Fruit fly (Drosophila melanogaster) whole organism, prepupa: ENCODE data around the gene Smyd3.
A peak's percentile ranks its signal among the peaks of the same experiment; 100 is the strongest.

Experiments used
- Blimp-1 ChIP-seq: fragments of 200-800 bp; sonication (Bioruptor generic); optimal IDR thresholded peaks from 3 replicates; lab custom pipeline; 2017; ENCODE audit warnings: missing biosample characterization, missing genetic modification characterization, mild to moderate bottlenecking, moderate library complexity, missing genetic modification reagents
- CG10631 ChIP-seq: fragments of 200-800 bp; sonication (Bioruptor generic); optimal IDR thresholded peaks from 2 replicates; lab custom pipeline; 2016; ENCODE audit warnings: missing biosample characterization, missing genetic modification characterization
- CG10669 ChIP-seq: fragments of 200-800 bp; sonication (Bioruptor generic); optimal IDR thresholded peaks from 3 replicates; lab custom pipeline; 2018; ENCODE audit warnings: missing biosample characterization, mild to moderate bottlenecking, missing genetic modification characterization, moderate library complexity
- CG11294 ChIP-seq: fragments of 200-800 bp; sonication (Bioruptor generic); IDR thresholded peaks from 2 replicates; pipeline ENCODE4 v1.3.6; 2022; ENCODE audit warnings: missing biosample characterization, missing genetic modification characterization
- CG11762 ChIP-seq: fragments of 200-800 bp; sonication (Bioruptor generic); optimal IDR thresholded peaks from 3 replicates; lab custom pipeline; 2016; ENCODE audit warnings: missing biosample characterization, missing genetic modification characterization; ENCODE audit not compliant: insufficient read depth
- CG11902 ChIP-seq: fragments of 200-800 bp; sonication (Bioruptor generic); optimal IDR thresholded peaks from 3 replicates; lab custom pipeline; 2016; ENCODE audit warnings: missing biosample characterization, missing genetic modification characterization
- CG15336 ChIP-seq: fragments of 200-800 bp; sonication (Bioruptor generic); IDR thresholded peaks from 2 replicates; pipeline ENCODE4 v1.3.6; 2022; ENCODE audit warnings: missing biosample characterization, missing genetic modification characterization
- CG1621 ChIP-seq: fragments of 200-800 bp; sonication (Bioruptor generic); optimal IDR thresholded peaks from 3 replicates; lab custom pipeline; 2018; ENCODE audit warnings: missing biosample characterization, mild to moderate bottlenecking, missing genetic modification characterization
- CG16779 ChIP-seq: fragments of 200-800 bp; sonication (Bioruptor generic); optimal IDR thresholded peaks from 3 replicates; lab custom pipeline; 2017; ENCODE audit warnings: missing biosample characterization, mild to moderate bottlenecking, missing genetic modification characterization
- CG3032 ChIP-seq: fragments of 200-800 bp; optimal IDR thresholded peaks from 2 replicates; lab custom pipeline; 2019; ENCODE audit warnings: missing biosample characterization, mild to moderate bottlenecking, missing genetic modification characterization, moderate library complexity
- CG31627 ChIP-seq: fragments of 200-800 bp; sonication (Bioruptor generic); optimal IDR thresholded peaks from 3 replicates; lab custom pipeline; 2016; ENCODE audit warnings: missing biosample characterization, missing genetic modification characterization
- CG32006 ChIP-seq: fragments of 200-800 bp; sonication (Bioruptor generic); optimal IDR thresholded peaks from 3 replicates; lab custom pipeline; 2017; ENCODE audit warnings: missing biosample characterization, mild to moderate bottlenecking, missing genetic modification characterization
- CG34406 ChIP-seq: fragments of 200-800 bp; sonication (Bioruptor generic); optimal IDR thresholded peaks from 3 replicates; lab custom pipeline; 2016; ENCODE audit warnings: missing biosample characterization, missing genetic modification characterization
- CG6163 ChIP-seq: fragments of 200-800 bp; sonication (Bioruptor generic); IDR thresholded peaks from 3 replicates; pipeline ENCODE4 v1.3.6; 2022; ENCODE audit warnings: missing biosample characterization, missing genetic modification characterization
- CG6276 ChIP-seq: fragments of 200-800 bp; sonication (Bioruptor generic); optimal IDR thresholded peaks from 2 replicates; lab custom pipeline; 2017; ENCODE audit warnings: missing biosample characterization, mild to moderate bottlenecking, missing genetic modification characterization
- CG6792 ChIP-seq: fragments of 200-800 bp; sonication (Bioruptor generic); optimal IDR thresholded peaks from 3 replicates; lab custom pipeline; 2016; ENCODE audit warnings: missing biosample characterization, missing genetic modification characterization
- CG6808 ChIP-seq: fragments of 200-800 bp; sonication (Bioruptor generic); optimal IDR thresholded peaks from 3 replicates; lab custom pipeline; 2017; ENCODE audit warnings: missing biosample characterization, missing genetic modification characterization, mild to moderate bottlenecking, moderate library complexity, missing genetic modification reagents
- CG6854 ChIP-seq: fragments of 200-800 bp; sonication (Bioruptor generic); optimal IDR thresholded peaks from 2 replicates; lab custom pipeline; 2017; ENCODE audit warnings: missing biosample characterization, mild to moderate bottlenecking, missing genetic modification characterization
- CG7368 ChIP-seq: fragments of 200-800 bp; sonication (Bioruptor generic); optimal IDR thresholded peaks from 3 replicates; lab custom pipeline; 2016; ENCODE audit warnings: missing biosample characterization, missing genetic modification characterization
- CG8119 ChIP-seq: fragments of 200-800 bp; sonication (Bioruptor generic); IDR thresholded peaks from 3 replicates; pipeline ENCODE4 v1.3.6; 2022; ENCODE audit warnings: missing biosample characterization, missing genetic modification characterization
- CG8632 ChIP-seq: fragments of 200-800 bp; sonication (Bioruptor generic); optimal IDR thresholded peaks from 3 replicates; lab custom pipeline; 2016; ENCODE audit warnings: missing biosample characterization, missing genetic modification characterization
- CG9139 ChIP-seq: fragments of 200-800 bp; sonication (Bioruptor generic); optimal IDR thresholded peaks from 3 replicates; lab custom pipeline; 2017; ENCODE audit warnings: missing biosample characterization, mild to moderate bottlenecking, missing genetic modification characterization
- Eip75B ChIP-seq: fragments of 200-800 bp; sonication (Bioruptor generic); optimal IDR thresholded peaks from 3 replicates; lab custom pipeline; 2016; ENCODE audit warnings: missing biosample characterization, missing genetic modification characterization
- Eip93F ChIP-seq: fragments of 200-800 bp; sonication (Bioruptor generic); optimal IDR thresholded peaks from 2 replicates; lab custom pipeline; 2016; ENCODE audit warnings: missing biosample characterization, mild to moderate bottlenecking, missing genetic modification characterization
- Ets96B ChIP-seq: fragments of 200-800 bp; optimal IDR thresholded peaks from 2 replicates; lab custom pipeline; 2019; ENCODE audit warnings: missing biosample characterization, mild to moderate bottlenecking, missing genetic modification characterization, moderate library complexity
- Gug ChIP-seq: fragments of 200-800 bp; sonication (Bioruptor generic); IDR thresholded peaks from 2 replicates; pipeline ENCODE4 v1.3.6; 2022; ENCODE audit warnings: missing biosample characterization, missing genetic modification characterization
- Hr38 ChIP-seq: sonication (Bioruptor generic); optimal IDR thresholded peaks from 2 replicates; lab custom pipeline; 2016; ENCODE audit warnings: missing biosample characterization, missing genetic modification characterization
- Hr39 ChIP-seq: fragments of 200-800 bp; sonication (Bioruptor generic); optimal IDR thresholded peaks from 2 replicates; lab custom pipeline; 2016; ENCODE audit warnings: missing biosample characterization, missing genetic modification characterization
- Hr4 ChIP-seq: fragments of 200-800 bp; sonication (Bioruptor generic); optimal IDR thresholded peaks from 3 replicates; lab custom pipeline; 2016; ENCODE audit warnings: missing biosample characterization, missing genetic modification characterization
- Lpt ChIP-seq: fragments of 200-800 bp; sonication (Bioruptor generic); optimal IDR thresholded peaks from 3 replicates; lab custom pipeline; 2016; ENCODE audit warnings: missing biosample characterization, missing genetic modification characterization
- Met ChIP-seq: fragments of 200-800 bp; sonication (Bioruptor generic); optimal IDR thresholded peaks from 3 replicates; lab custom pipeline; 2016; ENCODE audit warnings: missing biosample characterization, missing genetic modification characterization
- Smox ChIP-seq: fragments of 200-800 bp; sonication (Bioruptor generic); optimal IDR thresholded peaks from 3 replicates; lab custom pipeline; 2016; ENCODE audit warnings: missing biosample characterization, missing genetic modification characterization
- Sox102F ChIP-seq: fragments of 200-800 bp; sonication (Bioruptor generic); optimal IDR thresholded peaks from 2 replicates; lab custom pipeline; 2016; ENCODE audit warnings: missing biosample characterization, mild to moderate bottlenecking, missing genetic modification characterization
- Sox14 ChIP-seq: fragments of 200-800 bp; sonication (Bioruptor generic); optimal IDR thresholded peaks from 3 replicates; lab custom pipeline; 2016; ENCODE audit warnings: missing biosample characterization, missing genetic modification characterization
- achi ChIP-seq: fragments of 200-800 bp; sonication (Bioruptor generic); optimal IDR thresholded peaks from 3 replicates; lab custom pipeline; 2016; ENCODE audit warnings: missing biosample characterization, missing genetic modification characterization
- acj6 ChIP-seq: fragments of 200-800 bp; sonication (Bioruptor generic); optimal IDR thresholded peaks from 3 replicates; lab custom pipeline; 2016; ENCODE audit warnings: missing biosample characterization, missing genetic modification characterization
- cyc ChIP-seq: fragments of 200-800 bp; sonication (Bioruptor generic); optimal IDR thresholded peaks from 3 replicates; lab custom pipeline; 2016; ENCODE audit warnings: missing biosample characterization, missing genetic modification characterization
- dac ChIP-seq: fragments of 200-800 bp; sonication (Bioruptor generic); optimal IDR thresholded peaks from 2 replicates; lab custom pipeline; 2017; ENCODE audit warnings: missing biosample characterization, mild to moderate bottlenecking, missing genetic modification characterization
- eg ChIP-seq: fragments of 200-800 bp; sonication (Bioruptor generic); IDR thresholded peaks from 3 replicates; pipeline ENCODE4 v1.3.6; 2022; ENCODE audit warnings: missing biosample characterization, missing genetic modification characterization
- esn ChIP-seq: fragments of 200-800 bp; sonication (Bioruptor generic); optimal IDR thresholded peaks from 2 replicates; lab custom pipeline; 2016; ENCODE audit warnings: missing biosample characterization, mild to moderate bottlenecking, missing genetic modification characterization, moderate library complexity
- fd59A ChIP-seq: fragments of 200-800 bp; sonication (Bioruptor generic); optimal IDR thresholded peaks from 2 replicates; lab custom pipeline; 2017; ENCODE audit warnings: missing biosample characterization, mild to moderate bottlenecking, missing genetic modification characterization, missing genetic modification reagents
- fkh ChIP-seq: fragments of 200-800 bp; sonication (Bioruptor generic); optimal IDR thresholded peaks from 3 replicates; lab custom pipeline; 2017; ENCODE audit warnings: missing biosample characterization, mild to moderate bottlenecking, missing genetic modification characterization, moderate library complexity
- net ChIP-seq: fragments of 200-800 bp; sonication (Bioruptor generic); optimal IDR thresholded peaks from 3 replicates; lab custom pipeline; 2016; ENCODE audit warnings: missing biosample characterization, missing genetic modification characterization
- salr ChIP-seq, 2 experiments: fragments of 200-800 bp; sonication (Bioruptor generic); optimal IDR thresholded peaks; 3 replicates each; lab custom pipeline; 2016 to 2018; ENCODE audit warnings: missing biosample characterization in 2 of 2, missing genetic modification characterization in 2 of 2, mild to moderate bottlenecking in 1 of 2
- spab ChIP-seq: fragments of 200-800 bp; sonication (Bioruptor generic); optimal IDR thresholded peaks from 2 replicates; lab custom pipeline; 2017; ENCODE audit warnings: missing biosample characterization, mild to moderate bottlenecking, missing genetic modification characterization, missing genetic modification reagents
- ss ChIP-seq, 2 experiments: fragments of 200-800 bp; sonication (Bioruptor generic); optimal IDR thresholded peaks; 2 replicates in 1 of 2; 3 replicates in 1 of 2; lab custom pipeline; 2017 to 2018; ENCODE audit warnings: mild to moderate bottlenecking in 2 of 2, missing biosample characterization in 2 of 2, missing genetic modification characterization in 2 of 2, moderate library complexity in 1 of 2
- svp ChIP-seq: fragments of 200-800 bp; sonication (Bioruptor generic); peaks from one replicate; lab custom pipeline; 2016; ENCODE audit warnings: missing biosample characterization, missing genetic modification characterization
- topi ChIP-seq: fragments of 200-800 bp; sonication (Bioruptor generic); optimal IDR thresholded peaks from 3 replicates; lab custom pipeline; 2016; ENCODE audit warnings: missing biosample characterization, missing genetic modification characterization

The Smyd3 gene

DNA sequence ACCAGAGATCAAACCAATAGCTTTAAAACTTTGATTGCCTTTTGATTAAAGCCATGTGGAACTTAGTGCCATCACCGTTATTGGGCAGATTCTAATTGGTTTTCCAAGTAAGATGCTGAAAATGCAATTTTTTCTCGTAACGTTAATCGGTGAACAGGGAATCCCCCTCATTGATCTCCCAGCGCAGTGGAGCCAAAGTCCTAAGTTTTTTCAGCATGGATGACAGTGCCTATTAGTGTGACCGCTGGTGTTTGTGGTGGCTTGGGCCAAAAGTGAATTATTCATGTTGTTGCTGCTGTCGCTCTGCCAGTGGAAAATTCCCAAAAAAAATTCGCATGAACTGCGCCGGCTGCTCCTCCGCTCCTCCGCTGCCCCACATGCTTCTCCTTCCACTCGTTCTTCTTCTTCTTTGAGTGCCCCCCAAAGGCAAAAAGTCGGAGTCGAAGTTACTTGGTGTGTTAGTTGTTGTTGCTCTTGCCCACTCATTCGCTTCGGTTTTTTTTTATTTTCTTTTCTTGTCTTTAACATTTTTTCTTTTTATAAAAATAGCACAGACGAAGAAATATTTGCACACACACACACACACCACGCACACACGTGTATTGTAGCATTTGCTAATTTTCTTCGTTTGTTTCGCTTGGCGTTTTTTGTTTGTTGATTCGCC lies 39.4 kb upstream of the Smyd3 start (continued):
- peak; percentile 83 for TF ChIP-seq CG15336 (GFP tag; lab: Robert Waterston, UW)
- TF ChIP-seq CG11762 = no peak
- TF ChIP-seq CG16779 (tag; lab: Kevin White, UChicago) = peak; percentile 11
- TF ChIP-seq spab (GFP tag; lab: Kevin White, UChicago) = no peak
- TF ChIP-seq CG6808 = peak; percentile 16
- peak; percentile 61 for TF ChIP-seq svp (GFP tag; lab: Kevin White, UChicago)
- TF ChIP-seq CG3032 (tag; lab: Kevin White, UChicago) = peak; percentile 50
- TF ChIP-seq CG10669 (GFP tag; lab: Kevin White, UChicago) = peak; percentile 43
- peak; percentile 52 for TF ChIP-seq CG7368 (GFP tag; lab: Kevin White, UChicago)
- TF ChIP-seq fd59A (GFP tag; lab: Kevin White, UChicago) = peak; percentile 30
- TF ChIP-seq salr (GFP tag; optimal IDR thresholded peaks at IDR 0.05; lab: Kevin White, UChicago) = peak in 1 of 2 experiments; percentile 12
- peak; percentile 15 for TF ChIP-seq esn (GFP tag; lab: Kevin White, UChicago)
- peak; percentile 71 for TF ChIP-seq Met (GFP tag; lab: Kevin White, UChicago)
- TF ChIP-seq Lpt (GFP tag; lab: Kevin White, UChicago) = peak; percentile 14
- TF ChIP-seq CG9139 = no peak
- peak; percentile 44 for TF ChIP-seq CG1621 (tag; lab: Kevin White, UChicago)
- peak; percentile 34 for TF ChIP-seq eg (GFP tag; lab: Robert Waterston, UW)
- peak; percentile 21 for TF ChIP-seq CG10631 (GFP tag; lab: Kevin White, UChicago)
- TF ChIP-seq Blimp-1 = peak; percentile 24
- peak; percentile 0 for TF ChIP-seq CG6854 (GFP tag; lab: Kevin White, UChicago)
- TF ChIP-seq Hr38 = no peak
- TF ChIP-seq Hr4 (GFP tag; lab: Kevin White, UChicago) = peak; percentile 48
- TF ChIP-seq CG11294 = peak; percentile 43; the same call in 1 of the 2 replicates
- peak; percentile 72 for TF ChIP-seq CG31627 (GFP tag; lab: Kevin White, UChicago)
- TF ChIP-seq CG11902 (GFP tag; lab: Kevin White, UChicago) = peak; percentile 37
- peak; percentile 58 for TF ChIP-seq CG6276 (GFP tag; lab: Kevin White, UChicago)
- no peak for TF ChIP-seq net (GFP tag; lab: Kevin White, UChicago)
- peak; percentile 16 for TF ChIP-seq CG6792 (GFP tag; lab: Kevin White, UChicago)
- peak; percentile 62 for TF ChIP-seq CG32006 (GFP tag; lab: Kevin White, UChicago)
- peak; percentile 57 for TF ChIP-seq Smox (GFP tag; lab: Kevin White, UChicago)
- TF ChIP-seq Hr39 (GFP tag; lab: Kevin White, UChicago) = peak; percentile 81
- TF ChIP-seq achi (GFP tag; lab: Kevin White, UChicago) = peak; percentile 52
- peak; percentile 37 for TF ChIP-seq CG8632 (GFP tag; lab: Kevin White, UChicago)
- TF ChIP-seq acj6 = peak; percentile 60
- peak; percentile 50 for TF ChIP-seq Sox14 (GFP tag; lab: Kevin White, UChicago)
- TF ChIP-seq fkh (GFP tag; lab: Kevin White, UChicago) = no peak
- peak; percentile 73 for TF ChIP-seq Gug (GFP tag; lab: Robert Waterston, UW)
- peak; percentile 18 for TF ChIP-seq CG34406
- TF ChIP-seq Eip75B (GFP tag; lab: Kevin White, UChicago) = peak; percentile 26

dm6 chrX:2647472-2647883 lies 38.8 kb upstream of the Smyd3 start:
- TF ChIP-seq CG8119 (GFP tag; lab: Robert Waterston, UW) (peak; percentile 91), topi (GFP tag; lab: Kevin White, UChicago) (peak; percentile 92), CG10631 (GFP tag; lab: Kevin White, UChicago) (peak; percentile 83), cyc (GFP tag; lab: Kevin White, UChicago) (peak; percentile 89), Met (GFP tag; lab: Kevin White, UChicago) (peak; percentile 89), Ets96B (tag; lab: Kevin White, UChicago) (peak; percentile 90), Lpt (GFP tag; lab: Kevin White, UChicago) (peak; percentile 85), CG11294 (peak; percentile 80), dac (GFP tag; lab: Kevin White, UChicago) (peak; percentile 83), CG7368 (GFP tag; lab: Kevin White, UChicago) (peak; percentile 91), ss (GFP tag; optimal IDR thresholded peaks at IDR 0.05; lab: Kevin White, UChicago) (peak; percentile 84 to 89), net (GFP tag; lab: Kevin White, UChicago) (peak; percentile 86), Eip75B (GFP tag; lab: Kevin White, UChicago) (peak; percentile 92), Eip93F (GFP tag; lab: Kevin White, UChicago) (peak; percentile 81), CG16779 (tag; lab: Kevin White, UChicago) (peak; percentile 86), esn (GFP tag; lab: Kevin White, UChicago) (peak; percentile 91), Sox14 (GFP tag; lab: Kevin White, UChicago) (peak; percentile 88), CG11902 (GFP tag; lab: Kevin White, UChicago) (peak; percentile 76), Sox102F (GFP tag; lab: Kevin White, UChicago) (peak; percentile 89), CG8632 (GFP tag; lab: Kevin White, UChicago) (peak; percentile 85), Blimp-1 (peak; percentile 68), CG6163 (GFP tag; lab: Robert Waterston, UW) (peak; percentile 94), achi (GFP tag; lab: Kevin White, UChicago) (peak; percentile 85)
